Worm (Caenorhabditis elegans) whole organism, L2 larva: ENCODE data around the gene daz-1.

ENCODE experiments used
- C34F6.9 ChIP-seq: fragments of 150-350 bp; optimal IDR thresholded peaks from 2 replicates; lab custom pipeline; 2014; ENCODE audit warnings: missing biosample characterization, missing genetic modification characterization
- R02D3.7 ChIP-seq: fragments of 150-350 bp; optimal IDR thresholded peaks from 2 replicates; lab custom pipeline; 2014; ENCODE audit warnings: missing biosample characterization, missing genetic modification characterization
- aly-2 ChIP-seq: fragments of 150-350 bp; optimal IDR thresholded peaks from 2 replicates; lab custom pipeline; 2014; ENCODE audit warnings: missing biosample characterization, missing genetic modification characterization
- elt-1 ChIP-seq: fragments of 150-350 bp; optimal IDR thresholded peaks from 2 replicates; lab custom pipeline; 2014; ENCODE audit warnings: missing biosample characterization, missing genetic modification characterization
- elt-3 ChIP-seq: sonication (generic microtip); optimal IDR thresholded peaks from 2 replicates; lab custom pipeline; 2017; ENCODE audit warnings: missing biosample characterization, missing genetic modification characterization
- lsy-2 ChIP-seq, 2 experiments: fragments of 150-350 bp in 1 of 2; sonication (generic microtip) in 1 of 2; optimal IDR thresholded peaks; 2 replicates each; lab custom pipeline; 2014 to 2017; ENCODE audit warnings: missing biosample characterization in 2 of 2, missing genetic modification characterization in 2 of 2
- nhr-21 ChIP-seq: fragments of 150-350 bp; optimal IDR thresholded peaks from 2 replicates; lab custom pipeline; 2014; ENCODE audit warnings: missing biosample characterization, missing genetic modification characterization
- nhr-237 ChIP-seq: fragments of 150-350 bp; optimal IDR thresholded peaks from 2 replicates; lab custom pipeline; 2014; ENCODE audit warnings: missing biosample characterization, missing genetic modification characterization
- nhr-25 ChIP-seq: fragments of 150-350 bp; sonication (generic microtip); optimal IDR thresholded peaks from 3 replicates; lab custom pipeline; 2014; ENCODE audit warnings: missing biosample characterization, missing genetic modification characterization
- unc-62 ChIP-seq: fragments of 150-350 bp; optimal IDR thresholded peaks from 2 replicates; lab custom pipeline; 2014; ENCODE audit warnings: missing biosample characterization, missing genetic modification reagents, missing genetic modification characterization
- zag-1 ChIP-seq: fragments of 150-350 bp; optimal IDR thresholded peaks from 2 replicates; lab custom pipeline; 2014; ENCODE audit warnings: missing biosample characterization, missing genetic modification characterization

daz-1 gene

DNA sequence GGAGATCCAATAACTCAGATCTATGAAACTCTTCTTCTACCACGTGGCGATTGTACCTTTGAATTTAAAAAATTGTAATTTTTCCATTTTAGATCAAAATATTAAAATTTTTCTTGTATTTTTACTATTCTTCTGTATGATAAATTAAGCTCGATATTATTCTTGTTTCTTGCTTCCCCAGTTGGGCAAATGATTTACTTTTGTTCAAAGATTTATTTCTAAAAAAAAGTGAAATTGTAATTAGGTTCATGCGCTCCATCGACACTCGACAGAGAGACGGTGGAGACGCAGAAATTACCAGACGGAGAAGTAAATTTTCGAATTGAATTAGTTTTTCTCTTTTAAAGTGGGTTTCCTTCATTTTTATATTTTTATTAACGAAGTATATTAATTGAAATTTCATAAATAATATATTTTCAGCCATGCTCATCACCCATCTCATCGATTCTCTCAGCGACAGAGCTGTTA lies 49.7 kb downstream of the daz-1 start, which contains the start of gene npp-24 (continued):
- no peak for TF ChIP-seq unc-62
- no peak for TF ChIP-seq elt-1 (tag; lab: Kevin White, UChicago)
- no peak for TF ChIP-seq zag-1 (tag; lab: Kevin White, UChicago)
- no peak for TF ChIP-seq R02D3.7 (tag; lab: Kevin White, UChicago)
- TF ChIP-seq elt-3 (tag; lab: Kevin White, UChicago), result no peak
- peak; percentile 10 for TF ChIP-seq C34F6.9 (tag; lab: Kevin White, UChicago)
- TF ChIP-seq nhr-21, result no peak
- TF ChIP-seq nhr-25 (tag; lab: Kevin White, UChicago), result no peak
- peak in 1 of 2 experiments; percentile 38 for TF ChIP-seq lsy-2 (tag; optimal IDR thresholded peaks at IDR 0.05; lab: Kevin White, UChicago)
- TF ChIP-seq nhr-237 (tag; lab: Kevin White, UChicago), result no peak
- no peak for TF ChIP-seq aly-2
- TF ChIP-seq, all 48 proteins: peak for 4
